Fruit fly (Drosophila melanogaster) whole organism, wandering third instar larva: Measurements from ENCODE around the gene CG6330.
A peak's percentile ranks its signal among the peaks of the same experiment; 100 is the strongest.

ENCODE experiments used
- Abd-B ChIP-seq: fragments of >200 bp; optimal IDR thresholded peaks from 2 replicates; lab custom pipeline; 2017; ENCODE audit warnings: missing biosample characterization, missing genetic modification characterization
- CG32264 ChIP-seq: fragments of 200-800 bp; sonication (Bioruptor generic); optimal IDR thresholded peaks from 2 replicates; lab custom pipeline; 2016; ENCODE audit warnings: missing biosample characterization, missing genetic modification characterization
- CG9705 ChIP-seq: fragments of 200-800 bp; sonication (Bioruptor generic); optimal IDR thresholded peaks from 2 replicates; lab custom pipeline; 2018; ENCODE audit warnings: missing biosample characterization, mild to moderate bottlenecking, missing genetic modification characterization
- CrebA ChIP-seq: fragments of 200-800 bp; sonication (Bioruptor generic); optimal IDR thresholded peaks from 2 replicates; lab custom pipeline; 2016; ENCODE audit warnings: missing biosample characterization, mild to moderate bottlenecking, missing genetic modification characterization, borderline replicate concordance
- Dfd ChIP-seq: fragments of >200 bp; optimal IDR thresholded peaks from 2 replicates; lab custom pipeline; 2017; ENCODE audit warnings: missing biosample characterization, missing genetic modification characterization
- Dif ChIP-seq: fragments of 200-275, 200-300 bp; sonication (Bioruptor generic); optimal IDR thresholded peaks from 2 replicates; lab custom pipeline; 2018; ENCODE audit warnings: missing biosample characterization, missing genetic modification characterization; ENCODE audit not compliant: partially characterized antibody
- GATAd ChIP-seq: sonication (Bioruptor generic); optimal IDR thresholded peaks from 2 replicates; lab custom pipeline; 2016; ENCODE audit warnings: missing biosample characterization, missing genetic modification characterization
- HLH106 ChIP-seq: fragments of 200-800 bp; optimal IDR thresholded peaks from 3 replicates; lab custom pipeline; 2019; ENCODE audit warnings: missing biosample characterization, mild to moderate bottlenecking, missing genetic modification characterization, moderate library complexity
- Hnf4 ChIP-seq: fragments of 200-800 bp; sonication (Bioruptor generic); optimal IDR thresholded peaks from 2 replicates; lab custom pipeline; 2016; ENCODE audit warnings: missing biosample characterization, mild to moderate bottlenecking, missing genetic modification characterization
- Hr78 ChIP-seq: fragments of >200 bp; optimal IDR thresholded peaks from 2 replicates; lab custom pipeline; 2017; ENCODE audit warnings: missing biosample characterization, missing genetic modification characterization
- Hr83 ChIP-seq: fragments of 200-300 bp; sonication (Bioruptor generic); optimal IDR thresholded peaks from 2 replicates; lab custom pipeline; 2016; ENCODE audit warnings: missing biosample characterization, mild to moderate bottlenecking, missing genetic modification characterization, moderate library complexity; ENCODE audit not compliant: poor library complexity, severe bottlenecking
- Jra ChIP-seq: sonication (Bioruptor generic); optimal IDR thresholded peaks from 2 replicates; lab custom pipeline; 2016; ENCODE audit warnings: missing biosample characterization, missing genetic modification characterization
- Mio ChIP-seq: sonication (Bioruptor generic); optimal IDR thresholded peaks from 2 replicates; lab custom pipeline; 2016; ENCODE audit warnings: missing biosample characterization, missing genetic modification characterization
- Myc ChIP-seq: fragments of >200 bp; optimal IDR thresholded peaks from 2 replicates; lab custom pipeline; 2017
- N ChIP-seq: fragments of >200 bp; optimal IDR thresholded peaks from 2 replicates; lab custom pipeline; 2018; ENCODE audit warnings: missing biosample characterization, missing external identifiers, missing genetic modification characterization
- OdsH ChIP-seq: fragments of 200-800 bp; sonication (Bioruptor generic); optimal IDR thresholded peaks from 2 replicates; lab custom pipeline; 2016; ENCODE audit warnings: missing biosample characterization, mild to moderate bottlenecking, missing genetic modification characterization
- Rel ChIP-seq, 2 experiments: fragments of 200-800 bp; sonication (Bioruptor generic) in 1 of 2; optimal IDR thresholded peaks; 2 replicates in 1 of 2; 3 replicates in 1 of 2; lab custom pipeline; 2016 to 2019; ENCODE audit warnings: mild to moderate bottlenecking in 2 of 2, missing biosample characterization in 2 of 2, missing genetic modification characterization in 2 of 2, moderate library complexity in 1 of 2
- Sp1 ChIP-seq: fragments of 200-800 bp; sonication (Bioruptor generic); optimal IDR thresholded peaks from 3 replicates; lab custom pipeline; 2019; ENCODE audit warnings: missing biosample characterization, mild to moderate bottlenecking, missing genetic modification characterization, moderate library complexity
- Vsx2 ChIP-seq: fragments of 200-300, 225-300 bp; sonication (Bioruptor generic); optimal IDR thresholded peaks from 2 replicates; lab custom pipeline; 2018; ENCODE audit warnings: missing biosample characterization, missing genetic modification characterization; ENCODE audit not compliant: partially characterized antibody
- br ChIP-seq: fragments of 200-800 bp; sonication (Bioruptor generic); optimal IDR thresholded peaks from 2 replicates; lab custom pipeline; 2016; ENCODE audit warnings: missing biosample characterization, missing genetic modification characterization
- brk ChIP-seq: fragments of 200-800 bp; sonication (Bioruptor generic); optimal IDR thresholded peaks from 2 replicates; lab custom pipeline; 2016; ENCODE audit warnings: missing biosample characterization, mild to moderate bottlenecking, missing genetic modification characterization
- dl ChIP-seq, 2 experiments: fragments of 175-275, 200-275 bp in 1 of 2; fragments of 200-275 bp in 1 of 2; sonication (Bioruptor generic); optimal IDR thresholded peaks; lab custom pipeline; 2018; ENCODE audit warnings: mild to moderate bottlenecking in 2 of 2, missing biosample characterization in 2 of 2, missing genetic modification characterization in 2 of 2, moderate library complexity in 2 of 2; ENCODE audit not compliant: partially characterized antibody in 2 of 2, insufficient read depth in 1 of 2
- dmrt93B ChIP-seq: fragments of 200-800 bp; sonication (Bioruptor generic); optimal IDR thresholded peaks from 2 replicates; lab custom pipeline; 2018; ENCODE audit warnings: missing biosample characterization, mild to moderate bottlenecking, missing genetic modification characterization
- dsf ChIP-seq: sonication (Bioruptor generic); optimal IDR thresholded peaks from 2 replicates; lab custom pipeline; 2016; ENCODE audit warnings: missing biosample characterization, missing genetic modification characterization, borderline replicate concordance
- ey ChIP-seq: fragments of 200-800 bp; sonication (Bioruptor generic); optimal IDR thresholded peaks from 2 replicates; lab custom pipeline; 2016; ENCODE audit warnings: missing biosample characterization, missing genetic modification characterization
- foxo ChIP-seq, 2 experiments: fragments of 200-800 bp; sonication (Bioruptor generic); optimal IDR thresholded peaks; 2 replicates in 1 of 2; 3 replicates in 1 of 2; lab custom pipeline; 2016 to 2017; ENCODE audit warnings: missing biosample characterization in 2 of 2, missing genetic modification characterization in 2 of 2
- fru ChIP-seq: fragments of 200-800 bp; sonication (Bioruptor generic); optimal IDR thresholded peaks from 3 replicates; lab custom pipeline; 2016; ENCODE audit warnings: missing biosample characterization, mild to moderate bottlenecking, missing genetic modification characterization
- h ChIP-seq: fragments of 200-800 bp; sonication (Bioruptor generic); optimal IDR thresholded peaks from 3 replicates; lab custom pipeline; 2016; ENCODE audit warnings: missing biosample characterization, mild to moderate bottlenecking, missing genetic modification characterization
- jim ChIP-seq: fragments of 175-275, 200-325 bp; sonication (Bioruptor generic); optimal IDR thresholded peaks from 2 replicates; lab custom pipeline; 2016; ENCODE audit warnings: missing biosample characterization, mild to moderate bottlenecking, missing genetic modification characterization
- lola ChIP-seq: fragments of >200 bp; optimal IDR thresholded peaks from 2 replicates; lab custom pipeline; 2017; ENCODE audit warnings: missing biosample characterization, missing genetic modification characterization
- pan ChIP-seq: fragments of >200 bp; optimal IDR thresholded peaks from 2 replicates; lab custom pipeline; 2017
- psq ChIP-seq: fragments of 200-800 bp; sonication (Bioruptor generic); optimal IDR thresholded peaks from 3 replicates; lab custom pipeline; 2017; ENCODE audit warnings: missing biosample characterization, mild to moderate bottlenecking, missing genetic modification characterization, moderate library complexity
- rgr ChIP-seq: fragments of 200-800 bp; sonication (Bioruptor generic); optimal IDR thresholded peaks from 3 replicates; lab custom pipeline; 2016; ENCODE audit warnings: missing biosample characterization, mild to moderate bottlenecking, missing genetic modification characterization
- sage ChIP-seq: fragments of 200-800 bp; sonication (Bioruptor generic); optimal IDR thresholded peaks from 2 replicates; lab custom pipeline; 2016; ENCODE audit warnings: missing biosample characterization, mild to moderate bottlenecking, missing genetic modification characterization
- sv ChIP-seq: fragments of 200-800 bp; sonication (Bioruptor generic); optimal IDR thresholded peaks from 3 replicates; lab custom pipeline; 2016; ENCODE audit warnings: missing biosample characterization, missing genetic modification characterization
- tai ChIP-seq: sonication (Bioruptor generic); optimal IDR thresholded peaks from 2 replicates; lab custom pipeline; 2016; ENCODE audit warnings: missing biosample characterization, missing genetic modification characterization
- usp ChIP-seq: fragments of >200 bp; optimal IDR thresholded peaks from 2 replicates; lab custom pipeline; 2017; ENCODE audit warnings: missing biosample characterization, missing genetic modification characterization
- woc ChIP-seq: sonication (Bioruptor generic); optimal IDR thresholded peaks from 2 replicates; lab custom pipeline; 2016; ENCODE audit warnings: missing biosample characterization, mild to moderate bottlenecking, missing genetic modification characterization

Gene CG6330

dm6 chr3R:26926477-26926876, 31.8 kb downstream of the CG6330 start:
- no peak for TF ChIP-seq Mio (GFP tag; lab: Kevin White, UChicago)
- no peak for TF ChIP-seq sage (GFP tag; lab: Kevin White, UChicago)

dm6 chr3R:26923830-26924333, 34.4 kb downstream of the CG6330 start:
- TF ChIP-seq jim (no peak), CrebA (GFP tag; lab: Kevin White, UChicago) (no peak), Jra (GFP tag; lab: Kevin White, UChicago) (no peak), Sp1 (peak; percentile 25), usp (no peak), Hr83 (GFP tag; lab: Kevin White, UChicago) (no peak), Vsx2 (GFP tag; lab: Kevin White, UChicago) (no peak), Abd-B (GFP tag; lab: Kevin White, UChicago) (no peak), pan (lab: Kevin White, UChicago) (no peak), Mio (GFP tag; lab: Kevin White, UChicago) (no peak), brk (no peak), woc (GFP tag; lab: Kevin White, UChicago) (peak; percentile 31), dsf (GFP tag; lab: Kevin White, UChicago) (no peak), N (GFP tag; lab: Kevin White, UChicago) (no peak), Dfd (GFP tag; lab: Kevin White, UChicago) (no peak), rgr (GFP tag; lab: Kevin White, UChicago) (peak; percentile 53), fru (GFP tag; lab: Kevin White, UChicago) (peak; percentile 59), Dif (GFP tag; lab: Kevin White, UChicago) (no peak), h (GFP tag; lab: Kevin White, UChicago) (peak; percentile 64), Myc (no peak), CG9705 (GFP tag; lab: Kevin White, UChicago) (peak; percentile 22), psq (GFP tag; lab: Kevin White, UChicago) (peak; percentile 3), OdsH (GFP tag; lab: Kevin White, UChicago) (peak; percentile 18), br (GFP tag; lab: Kevin White, UChicago) (peak; percentile 54), Hnf4 (GFP tag; lab: Kevin White, UChicago) (peak; percentile 47), Rel (GFP tag; optimal IDR thresholded peaks at IDR 0.05; lab: Kevin White, UChicago) (no peak), Rel (tag; optimal IDR thresholded peaks at IDR 0.05; lab: Kevin White, UChicago) (no peak), Hr78 (GFP tag; lab: Kevin White, UChicago) (no peak), dmrt93B (peak; percentile 56), ey (GFP tag; lab: Kevin White, UChicago) (peak; percentile 40), sv (GFP tag; lab: Kevin White, UChicago) (no peak), foxo (GFP tag; optimal IDR thresholded peaks at IDR 0.05; lab: Kevin White, UChicago) (peak in 1 of 2 experiments; percentile 52), dl (GFP tag; optimal IDR thresholded peaks at IDR 0.05; lab: Kevin White, UChicago; ENCODE audit: insufficient read depth in 1 of 2, partially characterized antibody in 2 of 2) (no peak), HLH106 (tag; lab: Kevin White, UChicago) (peak; percentile 52), lola (GFP tag; lab: Kevin White, UChicago) (no peak), tai (GFP tag; lab: Kevin White, UChicago) (no peak), GATAd (no peak), CG32264 (GFP tag; lab: Kevin White, UChicago) (peak; percentile 27), sage (GFP tag; lab: Kevin White, UChicago) (no peak)

dm6 chr3R:26918857-26919256, 39.4 kb downstream of the CG6330 start:
- no peak for TF ChIP-seq pan (lab: Kevin White, UChicago)
- TF ChIP-seq Abd-B (GFP tag; lab: Kevin White, UChicago), result no peak
- no peak for TF ChIP-seq N (GFP tag; lab: Kevin White, UChicago)
- TF ChIP-seq GATAd, result no peak
- TF ChIP-seq br (GFP tag; lab: Kevin White, UChicago), result no peak
- TF ChIP-seq foxo (GFP tag; optimal IDR thresholded peaks at IDR 0.05; lab: Kevin White, UChicago), result no peak
- TF ChIP-seq dl (GFP tag; optimal IDR thresholded peaks at IDR 0.05; lab: Kevin White, UChicago; ENCODE audit: insufficient read depth in 1 of 2, partially characterized antibody in 2 of 2), result no peak
- TF ChIP-seq Dfd (GFP tag; lab: Kevin White, UChicago), result no peak
- TF ChIP-seq rgr (GFP tag; lab: Kevin White, UChicago), result no peak
- TF ChIP-seq woc (GFP tag; lab: Kevin White, UChicago), result no peak
- TF ChIP-seq Rel (GFP tag; optimal IDR thresholded peaks at IDR 0.05; lab: Kevin White, UChicago), result no peak
- TF ChIP-seq Rel (tag; optimal IDR thresholded peaks at IDR 0.05; lab: Kevin White, UChicago), result no peak
- TF ChIP-seq CrebA (GFP tag; lab: Kevin White, UChicago), result no peak
- no peak for TF ChIP-seq psq (GFP tag; lab: Kevin White, UChicago)
- TF ChIP-seq dmrt93B, result no peak
- TF ChIP-seq brk, result no peak
